Worm (Caenorhabditis elegans) whole organism, L4 larva: ENCODE data around the gene W08E12.5.
"Not testable (repeated sequence)": the region's sequence is repeated elsewhere in the genome, so short reads cannot be mapped to it uniquely, and the experiment has no call there.

ENCODE experiments used
- F10B5.3 ChIP-seq: sonication (generic microtip); optimal IDR thresholded peaks from 2 replicates; lab custom pipeline; 2016; ENCODE audit warnings: mild to moderate bottlenecking, missing genetic modification characterization, missing compliant biosample characterization
- F44E2.7 ChIP-seq: fragments of 200-800 bp; sonication (Bioruptor generic); IDR thresholded peaks from 2 replicates; pipeline ENCODE4 v2.1.2; 2022; ENCODE audit warnings: missing genetic modification characterization, missing compliant biosample characterization
- T20F7.1 ChIP-seq: fragments of 200-800 bp; sonication (Bioruptor generic); optimal IDR thresholded peaks from 2 replicates; lab custom pipeline; 2018; ENCODE audit warnings: mild to moderate bottlenecking, missing genetic modification characterization, missing compliant biosample characterization
- Y5F2A.4 ChIP-seq: fragments of 200-800 bp; sonication (Bioruptor generic); optimal IDR thresholded peaks from 2 replicates; lab custom pipeline; 2018; ENCODE audit warnings: mild to moderate bottlenecking, missing genetic modification characterization, missing compliant biosample characterization
- ZK337.2 ChIP-seq: fragments of 200-800 bp; sonication (Bioruptor generic); IDR thresholded peaks from 2 replicates; pipeline ENCODE4 v1.3.6; 2022; ENCODE audit warnings: missing genetic modification reagents, missing genetic modification characterization, missing compliant biosample characterization
- aha-1 ChIP-seq: fragments of 150-350 bp; peaks from one replicate; lab custom pipeline; 2014; ENCODE audit warnings: missing biosample characterization, missing genetic modification characterization
- aly-2 ChIP-seq: sonication (generic microtip); optimal IDR thresholded peaks from 2 replicates; lab custom pipeline; 2018; ENCODE audit warnings: missing biosample characterization, missing genetic modification characterization
- attf-4 ChIP-seq: sonication (generic microtip); optimal IDR thresholded peaks from 3 replicates; lab custom pipeline; 2017; ENCODE audit warnings: missing biosample characterization, missing genetic modification characterization
- ceh-44 ChIP-seq: fragments of 200-800 bp; sonication (Bioruptor generic); IDR thresholded peaks from 2 replicates; pipeline ENCODE4 v1.3.6; 2022; ENCODE audit warnings: missing genetic modification reagents, missing genetic modification characterization, missing compliant biosample characterization
- daf-8 ChIP-seq: fragments of 200-800 bp; sonication (Bioruptor generic); IDR thresholded peaks from 2 replicates; pipeline ENCODE4 v1.3.6; 2022; ENCODE audit warnings: missing genetic modification characterization, missing compliant biosample characterization
- dmd-8 ChIP-seq: fragments of 200-800 bp; sonication (Bioruptor generic); IDR thresholded peaks from 2 replicates; pipeline ENCODE4 v1.3.6; 2022; ENCODE audit warnings: missing genetic modification characterization, missing compliant biosample characterization
- egl-43 ChIP-seq: fragments of 200-800 bp; sonication (Bioruptor generic); IDR thresholded peaks from 2 replicates; pipeline ENCODE4 v1.3.6; 2022; ENCODE audit warnings: missing genetic modification reagents, missing genetic modification characterization, missing compliant biosample characterization
- lin-1 ChIP-seq: fragments of 200-800 bp; sonication (Bioruptor generic); IDR thresholded peaks from 2 replicates; pipeline ENCODE4 v1.3.6; 2022; ENCODE audit warnings: missing genetic modification reagents, missing genetic modification characterization, missing compliant biosample characterization
- lin-13 ChIP-seq: fragments of 150-350 bp; optimal IDR thresholded peaks from 2 replicates; lab custom pipeline; 2014; ENCODE audit warnings: missing biosample characterization, missing genetic modification reagents, missing genetic modification characterization
- lin-15B ChIP-seq: fragments of 150-350 bp; sonication (generic microtip); optimal IDR thresholded peaks from 3 replicates; lab custom pipeline; 2014; ENCODE audit warnings: missing biosample characterization, missing genetic modification characterization
- lin-39 ChIP-seq: fragments of 150-350 bp; optimal IDR thresholded peaks from 2 replicates; lab custom pipeline; 2014; ENCODE audit warnings: missing biosample characterization, missing genetic modification reagents, missing genetic modification characterization
- lsy-2 ChIP-seq, 2 experiments: fragments of 150-350 bp in 1 of 2; sonication (generic microtip) in 1 of 2; optimal IDR thresholded peaks; 2 replicates each; lab custom pipeline; 2014 to 2017; ENCODE audit warnings: missing biosample characterization in 2 of 2, missing genetic modification characterization in 2 of 2
- madf-5 ChIP-seq, 2 experiments: fragments of 200-800 bp; sonication (Bioruptor generic); IDR thresholded peaks; 2 replicates each; pipeline ENCODE4 v1.3.6; 2022; ENCODE audit warnings: missing compliant biosample characterization in 2 of 2, missing genetic modification characterization in 2 of 2
- mep-1 ChIP-seq: fragments of 150-350 bp; sonication (generic microtip); optimal IDR thresholded peaks from 3 replicates; lab custom pipeline; 2014; ENCODE audit warnings: missing biosample characterization, missing genetic modification characterization
- mxl-2 ChIP-seq: fragments of 200-800 bp; sonication (Bioruptor generic); conservative IDR thresholded peaks from 2 replicates; pipeline ENCODE4 v1.3.6; 2022; ENCODE audit warnings: missing genetic modification reagents, missing genetic modification characterization, missing compliant biosample characterization
- nhr-11 ChIP-seq: fragments of 150-350 bp; optimal IDR thresholded peaks from 2 replicates; lab custom pipeline; 2014; ENCODE audit warnings: missing biosample characterization, missing genetic modification characterization
- nhr-76 ChIP-seq: fragments of 150-350 bp; optimal IDR thresholded peaks from 2 replicates; lab custom pipeline; 2014; ENCODE audit warnings: missing biosample characterization, missing genetic modification characterization
- pqm-1 ChIP-seq: sonication (generic microtip); optimal IDR thresholded peaks from 2 replicates; lab custom pipeline; 2017; ENCODE audit warnings: missing biosample characterization, missing genetic modification characterization
- set-16 ChIP-seq: fragments of 200-800 bp; sonication (Bioruptor generic); IDR thresholded peaks from 2 replicates; pipeline ENCODE4 v1.3.6; 2022; ENCODE audit warnings: missing genetic modification reagents, missing genetic modification characterization, missing compliant biosample characterization
- snpc-1.2 ChIP-seq: fragments of 200-800 bp; sonication (Bioruptor generic); IDR thresholded peaks from 2 replicates; pipeline ENCODE4 v1.3.6; 2022; ENCODE audit warnings: missing genetic modification reagents, missing genetic modification characterization, missing compliant biosample characterization
- snpc-4 ChIP-seq: fragments of 150-350 bp; optimal IDR thresholded peaks from 2 replicates; lab custom pipeline; 2014; ENCODE audit warnings: missing biosample characterization, missing genetic modification characterization
- tra-1 ChIP-seq: fragments of 200-800 bp; sonication (Bioruptor generic); IDR thresholded peaks from 2 replicates; pipeline ENCODE4 v1.3.6; 2022; ENCODE audit warnings: missing genetic modification reagents, missing genetic modification characterization, missing compliant biosample characterization
- unc-39 ChIP-seq: sonication (generic microtip); optimal IDR thresholded peaks from 2 replicates; lab custom pipeline; 2017; ENCODE audit warnings: missing biosample characterization, missing genetic modification characterization
- unc-62 ChIP-seq, 3 experiments: fragments of 150-350 bp in 1 of 3; sonication (generic microtip); optimal IDR thresholded peaks in 2 of 3; peaks in 1 of 3; 1 replicate in 1 of 3; 2 replicates in 2 of 3; lab custom pipeline; 2014 to 2017; ENCODE audit warnings: missing biosample characterization in 3 of 3, missing genetic modification characterization in 3 of 3, missing genetic modification reagents in 3 of 3, missing genotype in 1 of 3
- zfp-2 ChIP-seq: sonication (generic microtip); optimal IDR thresholded peaks from 2 replicates; lab custom pipeline; 2016; ENCODE audit warnings: mild to moderate bottlenecking, missing genetic modification characterization, missing compliant biosample characterization
- zfp-3 ChIP-seq: fragments of 200-800 bp; sonication (Bioruptor generic); conservative IDR thresholded peaks from 2 replicates; pipeline ENCODE4 v1.3.6; 2022; ENCODE audit warnings: missing genetic modification reagents, missing genetic modification characterization, missing compliant biosample characterization
- zip-11 ChIP-seq: fragments of 200-800 bp; sonication (Bioruptor generic); IDR thresholded peaks from 2 replicates; pipeline ENCODE4 v1.3.6; 2022; ENCODE audit warnings: missing genetic modification characterization, missing compliant biosample characterization

W08E12.5 gene

DNA sequence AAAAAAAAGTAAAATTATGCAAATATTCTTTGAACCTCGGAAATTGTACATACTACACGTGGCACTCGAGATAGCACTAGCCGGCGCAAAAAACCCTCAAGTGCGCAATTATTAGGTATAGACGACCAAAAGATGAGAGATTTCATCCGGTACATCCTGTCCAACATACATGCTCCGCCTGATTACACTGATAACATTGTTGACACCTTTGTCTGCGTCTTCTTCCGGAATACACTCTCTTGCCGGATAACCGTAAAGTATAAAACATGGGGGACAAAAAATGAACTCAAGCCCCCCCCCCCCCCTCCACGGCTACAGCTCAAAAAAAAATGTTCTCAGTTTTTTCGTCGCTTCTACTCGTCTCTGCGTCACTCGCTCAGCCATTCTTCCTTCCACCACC, 2.3 kb upstream of the W08E12.5 start, which contains the start of gene W08E12.6:
TSS of gene W08E12.6 (plus strand) at position 301 of the 400 bp plus-strand sequence.
- 0 out of 2 replicates have a peak, but pooled peaks have one; percentile 8 for TF ChIP-seq set-16 (GFP tag; lab: Robert Waterston, UW)
- TF ChIP-seq nhr-11: no peak
- TF ChIP-seq F44E2.7: no peak

DNA sequence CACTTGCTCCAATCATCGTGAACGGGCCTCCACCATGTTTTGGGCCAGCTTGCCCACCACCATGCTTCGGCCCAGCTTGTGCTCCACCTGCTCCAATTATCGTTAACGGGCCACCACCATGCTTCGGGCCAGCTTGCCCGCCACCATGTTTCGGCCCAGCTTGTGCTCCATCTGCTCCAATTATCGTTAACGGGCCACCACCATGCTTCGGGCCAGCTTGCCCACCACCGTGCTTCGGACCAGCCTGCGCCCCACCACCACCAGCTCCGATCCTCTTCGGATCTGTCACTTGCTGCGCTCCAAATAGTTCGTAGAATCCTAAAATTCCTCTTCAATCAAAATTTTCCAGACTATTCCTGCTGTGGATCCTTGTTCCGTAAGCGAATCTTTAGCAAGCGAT, 1.4 kb upstream of the W08E12.5 start:
- TF ChIP-seq lsy-2 (tag; optimal IDR thresholded peaks at IDR 0.05; lab: Kevin White, UChicago): no peak
- TF ChIP-seq daf-8 (GFP tag; lab: Robert Waterston, UW): no peak
- no peak for TF ChIP-seq attf-4
- TF ChIP-seq aly-2 (tag; lab: Kevin White, UChicago): no peak
- TF ChIP-seq pqm-1 (tag; lab: Kevin White, UChicago): no peak
- TF ChIP-seq set-16 (GFP tag; lab: Robert Waterston, UW): peak; percentile 88
- 0 out of 2 replicates have a peak, but pooled peaks have one; percentile 17 for TF ChIP-seq egl-43 (GFP tag; lab: Robert Waterston, UW)
- TF ChIP-seq mxl-2 (GFP tag; lab: Robert Waterston, UW): no peak
- no peak for TF ChIP-seq aha-1 (tag; lab: Kevin White, UChicago)
- TF ChIP-seq zip-11 (GFP tag; lab: Robert Waterston, UW): no peak
- TF ChIP-seq tra-1 (GFP tag; lab: Robert Waterston, UW): 0 out of 2 replicates have a peak, but pooled peaks have one; percentile 21
- 0 out of 2 replicates have a peak, but pooled peaks have one; percentile 12 for TF ChIP-seq dmd-8 (GFP tag; lab: Robert Waterston, UW)
- TF ChIP-seq, all 104 proteins: peak for 4

DNA sequence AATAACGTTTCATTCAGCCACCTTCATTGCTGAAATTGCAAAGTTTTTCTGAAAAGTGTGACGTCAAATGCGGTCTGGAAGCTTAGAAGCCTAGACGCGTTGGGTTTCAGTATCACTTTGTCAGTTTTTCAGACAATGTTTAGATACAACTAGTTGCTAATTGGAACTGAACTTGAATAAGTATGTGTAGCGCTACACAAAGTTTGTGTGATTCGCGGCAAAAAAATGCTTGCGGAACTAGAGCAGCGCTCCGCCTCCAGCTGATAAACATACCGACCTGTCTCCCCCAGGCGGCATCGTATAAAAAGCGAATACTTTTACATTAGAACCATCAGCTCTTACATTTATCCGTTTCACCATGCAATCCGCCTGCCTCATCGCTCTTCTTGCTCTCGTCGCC, 1.5 kb downstream of the W08E12.5 start, which contains the start of gene W08E12.4:
TSS of gene W08E12.4 (plus strand) at position 301 of the 400 bp plus-strand sequence.
- TF ChIP-seq set-16 (GFP tag; lab: Robert Waterston, UW): 0 out of 2 replicates have a peak, but pooled peaks have one; percentile 7

DNA sequence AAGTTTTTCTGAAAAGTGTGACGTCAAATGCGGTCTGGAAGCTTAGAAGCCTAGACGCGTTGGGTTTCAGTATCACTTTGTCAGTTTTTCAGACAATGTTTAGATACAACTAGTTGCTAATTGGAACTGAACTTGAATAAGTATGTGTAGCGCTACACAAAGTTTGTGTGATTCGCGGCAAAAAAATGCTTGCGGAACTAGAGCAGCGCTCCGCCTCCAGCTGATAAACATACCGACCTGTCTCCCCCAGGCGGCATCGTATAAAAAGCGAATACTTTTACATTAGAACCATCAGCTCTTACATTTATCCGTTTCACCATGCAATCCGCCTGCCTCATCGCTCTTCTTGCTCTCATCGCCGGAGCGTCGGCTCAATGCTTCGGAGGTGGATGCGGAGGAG, 3.1 kb downstream of the W08E12.5 start, which contains the start of gene idpp-12:
TSS of gene idpp-12 (plus strand) at position 301 of the 400 bp plus-strand sequence.
- TF ChIP-seq zfp-2 (tag; lab: Kevin White, UChicago); snpc-4 (tag; lab: Kevin White, UChicago); nhr-11: not testable (repeated sequence)

DNA sequence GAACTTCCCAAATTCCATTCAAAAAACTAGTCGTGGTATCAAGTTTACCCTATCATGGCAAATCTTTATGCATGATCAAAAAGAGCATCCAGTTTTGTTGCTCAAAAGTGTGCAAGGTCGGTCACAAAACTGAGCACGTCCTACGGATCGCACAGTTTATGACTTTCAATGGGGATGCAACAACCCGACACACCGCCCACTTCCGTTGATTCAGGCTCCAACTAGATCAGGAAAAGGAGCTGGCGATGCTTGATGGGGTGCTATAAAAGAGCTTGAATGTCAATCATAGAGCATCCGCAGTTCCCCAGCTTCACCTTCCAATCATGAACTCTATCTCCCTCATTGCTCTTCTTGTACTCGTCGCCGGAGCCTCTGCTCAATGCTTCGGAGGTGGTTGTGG, 5.0 kb downstream of the W08E12.5 start, which contains the start of gene W08E12.2:
TSS of gene W08E12.2 (plus strand) at position 301 of the 400 bp plus-strand sequence.
- no peak for TF ChIP-seq T20F7.1 (GFP tag; lab: Kevin White, UChicago)
- TF ChIP-seq lin-39: no peak
- TF ChIP-seq unc-62 (GFP tag; optimal IDR thresholded peaks at IDR 0.05 in 1 of 2; lab: Kevin White, UChicago): peak in 1 of 2 experiments; percentile 27
- TF ChIP-seq unc-62 (tag; optimal IDR thresholded peaks at IDR 0.05; lab: Kevin White, UChicago): no peak
- no peak for TF ChIP-seq snpc-1.2 (GFP tag; lab: Robert Waterston, UW)
- TF ChIP-seq, all 104 proteins: peak for 1

DNA sequence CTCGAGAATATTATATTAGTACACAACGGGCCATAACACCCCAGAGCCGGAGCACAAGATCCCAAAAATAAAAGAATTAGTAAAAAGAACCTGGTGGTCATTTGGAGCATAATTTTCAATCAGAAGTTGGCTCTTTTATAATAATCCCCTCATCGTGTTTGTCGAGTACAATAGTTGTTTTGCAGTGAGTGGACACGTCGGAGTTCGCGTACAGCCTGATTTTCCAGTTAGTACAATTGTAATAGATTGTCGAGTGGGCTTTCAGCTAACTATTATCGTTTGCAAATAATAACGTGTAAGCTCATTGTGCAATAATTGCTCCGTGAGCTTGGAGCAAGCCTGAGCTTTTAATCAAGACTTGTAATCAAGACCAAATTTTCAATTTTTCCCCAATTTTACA, 6.9 kb downstream of the W08E12.5 start, which contains the start of gene W08E12.9:
TSS of gene W08E12.9 (minus strand) at position 101 of the 400 bp plus-strand sequence.
- TF ChIP-seq lin-15B (tag; lab: Kevin White, UChicago) (no peak), snpc-1.2 (GFP tag; lab: Robert Waterston, UW) (no peak), lin-1 (no peak), F44E2.7 (no peak), unc-39 (tag; lab: Kevin White, UChicago) (no peak), nhr-11 (no peak), Y5F2A.4 (no peak), zip-11 (GFP tag; lab: Robert Waterston, UW) (no peak), madf-5 (GFP tag; IDR thresholded peaks at IDR 0.05; lab: Robert Waterston, UW) (no peak), pqm-1 (tag; lab: Kevin White, UChicago) (no peak), ZK337.2 (no peak), ceh-44 (GFP tag; lab: Robert Waterston, UW) (no peak), nhr-76 (tag; lab: Kevin White, UChicago) (no peak), T20F7.1 (GFP tag; lab: Kevin White, UChicago) (no peak), zfp-3 (GFP tag; lab: Robert Waterston, UW) (no peak), mep-1 (no peak), lin-13 (no peak), mxl-2 (GFP tag; lab: Robert Waterston, UW) (no peak), F10B5.3 (no peak)
